Fruit fly (Drosophila melanogaster) whole organism, embryonic: ENCODE data around the gene CG15014.

ENCODE experiments used
- Adf1 ChIP-seq: fragments of 200-800 bp; sonication (Bioruptor generic); IDR thresholded peaks from 2 replicates; pipeline ENCODE4 v1.3.6; 2022; ENCODE audit warnings: missing biosample characterization, missing genetic modification characterization
- BtbVII ChIP-seq: fragments of 200-800 bp; sonication (Bioruptor generic); optimal IDR thresholded peaks from 3 replicates; lab custom pipeline; 2017; ENCODE audit warnings: missing biosample characterization, mild to moderate bottlenecking, missing genetic modification characterization
- CG11504 ChIP-seq: fragments of 200-800 bp; sonication (Bioruptor generic); optimal IDR thresholded peaks from 3 replicates; lab custom pipeline; 2019; ENCODE audit warnings: missing biosample characterization, mild to moderate bottlenecking, missing genetic modification characterization, moderate library complexity
- CG12071 ChIP-seq: fragments of 200-800 bp; sonication (Bioruptor generic); optimal IDR thresholded peaks from 3 replicates; lab custom pipeline; 2018; ENCODE audit warnings: missing biosample characterization, mild to moderate bottlenecking, missing genetic modification characterization
- CG12155 ChIP-seq: fragments of 200-800 bp; sonication (Bioruptor generic); optimal IDR thresholded peaks from 3 replicates; lab custom pipeline; 2016; ENCODE audit warnings: missing biosample characterization, missing genetic modification characterization
- CG12299 ChIP-seq: fragments of 200-800 bp; sonication (Bioruptor generic); optimal IDR thresholded peaks from 2 replicates; lab custom pipeline; 2018; ENCODE audit warnings: missing biosample characterization, mild to moderate bottlenecking, missing genetic modification characterization
- CG12659 ChIP-seq: fragments of 200-800 bp; sonication (Bioruptor generic); optimal IDR thresholded peaks from 3 replicates; lab custom pipeline; 2017; ENCODE audit warnings: mild to moderate bottlenecking, missing biosample characterization, missing genetic modification reagents, missing genetic modification characterization
- CG13894 ChIP-seq: fragments of 200-800 bp; sonication (Bioruptor generic); optimal IDR thresholded peaks from 3 replicates; lab custom pipeline; 2018; ENCODE audit warnings: missing biosample characterization, mild to moderate bottlenecking, missing genetic modification characterization, moderate library complexity
- CG14014 ChIP-seq: fragments of 200-800 bp; sonication (Bioruptor generic); IDR thresholded peaks from 2 replicates; pipeline ENCODE4 v1.3.6; 2022; ENCODE audit warnings: missing biosample characterization, missing genetic modification characterization
- CG15514 ChIP-seq: fragments of 200-800 bp; sonication (Bioruptor generic); optimal IDR thresholded peaks from 3 replicates; lab custom pipeline; 2017; ENCODE audit warnings: missing biosample characterization, missing genetic modification characterization, mild to moderate bottlenecking, moderate library complexity, missing genetic modification reagents
- CG15696 ChIP-seq: fragments of 200-800 bp; sonication (Bioruptor generic); optimal IDR thresholded peaks from 2 replicates; lab custom pipeline; 2019; ENCODE audit warnings: missing biosample characterization, mild to moderate bottlenecking, missing genetic modification characterization, moderate library complexity
- CG17359 ChIP-seq: fragments of 200-800 bp; sonication (Bioruptor generic); optimal IDR thresholded peaks from 3 replicates; lab custom pipeline; 2018; ENCODE audit warnings: missing biosample characterization, mild to moderate bottlenecking, missing genetic modification characterization, moderate library complexity
- CG17802 ChIP-seq: fragments of 200-800 bp; sonication (Bioruptor generic); optimal IDR thresholded peaks from 2 replicates; lab custom pipeline; 2018; ENCODE audit warnings: missing biosample characterization, mild to moderate bottlenecking, missing genetic modification characterization, moderate library complexity
- CG31224 ChIP-seq: fragments of 200-800 bp; sonication (Bioruptor generic); IDR thresholded peaks from 2 replicates; pipeline ENCODE4 v1.3.6; 2022; ENCODE audit warnings: missing biosample characterization, missing genetic modification characterization
- CG34422 ChIP-seq: fragments of 200-800 bp; sonication (Bioruptor generic); IDR thresholded peaks from 3 replicates; pipeline ENCODE4 v1.3.6; 2022; ENCODE audit warnings: missing biosample characterization, missing genetic modification characterization
- CG4282 ChIP-seq: fragments of 200-800 bp; sonication (Bioruptor generic); optimal IDR thresholded peaks from 2 replicates; lab custom pipeline; 2016; ENCODE audit warnings: missing biosample characterization, missing genetic modification characterization
- CG5245 ChIP-seq: fragments of 200-800 bp; sonication (Bioruptor generic); optimal IDR thresholded peaks from 3 replicates; lab custom pipeline; 2016; ENCODE audit warnings: missing biosample characterization, missing genetic modification characterization
- CG7963 ChIP-seq: fragments of 200-800 bp; sonication (Bioruptor generic); IDR thresholded peaks from 3 replicates; pipeline ENCODE4 v1.3.6; 2022; ENCODE audit warnings: missing biosample characterization, missing genetic modification characterization; ENCODE audit not compliant: partially characterized antibody
- CG7987 ChIP-seq: fragments of 200-800 bp; sonication (Bioruptor generic); optimal IDR thresholded peaks from 2 replicates; lab custom pipeline; 2018; ENCODE audit warnings: missing biosample characterization, mild to moderate bottlenecking, missing genetic modification characterization, moderate library complexity
- CG8281 ChIP-seq: fragments of 200-800 bp; sonication (Bioruptor generic); optimal IDR thresholded peaks from 2 replicates; lab custom pipeline; 2018; ENCODE audit warnings: missing biosample characterization, mild to moderate bottlenecking, missing genetic modification characterization, moderate library complexity
- CG8359 ChIP-seq: fragments of 200-800 bp; sonication (Bioruptor generic); optimal IDR thresholded peaks from 2 replicates; lab custom pipeline; 2017; ENCODE audit warnings: missing biosample characterization, mild to moderate bottlenecking, missing genetic modification characterization, borderline replicate concordance
- CG8478 ChIP-seq: fragments of >200 bp; optimal IDR thresholded peaks from 2 replicates; lab custom pipeline; 2018
- CG9797 ChIP-seq: fragments of 200-800 bp; sonication (Bioruptor generic); optimal IDR thresholded peaks from 3 replicates; lab custom pipeline; 2018; ENCODE audit warnings: missing biosample characterization, mild to moderate bottlenecking, missing genetic modification characterization
- HLH54F ChIP-seq: fragments of 200-800 bp; sonication (Bioruptor generic); optimal IDR thresholded peaks from 3 replicates; lab custom pipeline; 2016; ENCODE audit warnings: missing biosample characterization, missing genetic modification characterization
- Lpt ChIP-seq: fragments of >200 bp; optimal IDR thresholded peaks from 2 replicates; lab custom pipeline; 2018; ENCODE audit warnings: missing biosample characterization, missing genetic modification characterization
- Max ChIP-seq: fragments of 200-800 bp; sonication (Bioruptor generic); optimal IDR thresholded peaks from 2 replicates; lab custom pipeline; 2016; ENCODE audit warnings: missing biosample characterization, mild to moderate bottlenecking, missing genetic modification characterization
- Neu2 ChIP-seq: fragments of 200-800 bp; sonication (Bioruptor generic); optimal IDR thresholded peaks from 3 replicates; lab custom pipeline; 2016; ENCODE audit warnings: missing biosample characterization, missing genetic modification characterization, borderline replicate concordance
- Rfx ChIP-seq: fragments of 200-800 bp; sonication (Bioruptor generic); IDR thresholded peaks from 2 replicates; pipeline ENCODE4 v1.3.6; 2022; ENCODE audit warnings: missing biosample characterization, missing genetic modification characterization
- Scr ChIP-seq: fragments of 200-800 bp; sonication (Bioruptor generic); IDR thresholded peaks from 2 replicates; pipeline ENCODE4 v1.3.6; 2022; ENCODE audit warnings: missing biosample characterization, missing genetic modification characterization; ENCODE audit not compliant: partially characterized antibody
- Sin3A ChIP-seq: fragments of >200 bp; optimal IDR thresholded peaks from 2 replicates; lab custom pipeline; 2018
- ara ChIP-seq: fragments of 200-800 bp; sonication (Bioruptor generic); IDR thresholded peaks from 2 replicates; pipeline ENCODE4 v1.3.6; 2022; ENCODE audit warnings: missing biosample characterization, missing genetic modification characterization
- chn ChIP-seq: fragments of 200-800 bp; sonication (Bioruptor generic); optimal IDR thresholded peaks from 2 replicates; lab custom pipeline; 2016; ENCODE audit warnings: missing biosample characterization, missing genetic modification characterization
- disco-r ChIP-seq: fragments of 200-800 bp; sonication (Bioruptor generic); optimal IDR thresholded peaks from 2 replicates; lab custom pipeline; 2016; ENCODE audit warnings: missing biosample characterization, missing genetic modification characterization
- eve ChIP-seq, 2 experiments: fragments of >200 bp; optimal IDR thresholded peaks; 2 replicates each; lab custom pipeline; 2017; ENCODE audit warnings: missing biosample characterization in 2 of 2, missing genetic modification characterization in 2 of 2
- fd96Cb ChIP-seq: fragments of 200-800 bp; sonication (Bioruptor generic); optimal IDR thresholded peaks from 2 replicates; lab custom pipeline; 2018; ENCODE audit warnings: missing biosample characterization, mild to moderate bottlenecking, missing genetic modification characterization, moderate library complexity
- h ChIP-seq: fragments of >200 bp; optimal IDR thresholded peaks from 2 replicates; lab custom pipeline; 2017
- hth ChIP-seq: fragments of >200 bp; optimal IDR thresholded peaks from 2 replicates; lab custom pipeline; 2017; ENCODE audit warnings: inconsistent platforms
- lab ChIP-seq: fragments of 200-800 bp; sonication (Bioruptor generic); optimal IDR thresholded peaks from 3 replicates; lab custom pipeline; 2017; ENCODE audit warnings: missing biosample characterization, missing genetic modification characterization, mild to moderate bottlenecking, moderate library complexity, missing genetic modification reagents
- lilli ChIP-seq: fragments of 200-800 bp; sonication (Bioruptor generic); optimal IDR thresholded peaks from 3 replicates; lab custom pipeline; 2016; ENCODE audit warnings: missing biosample characterization, missing genetic modification characterization
- mam ChIP-seq: fragments of 200-800 bp; sonication (Bioruptor generic); optimal IDR thresholded peaks from 3 replicates; lab custom pipeline; 2016; ENCODE audit warnings: missing biosample characterization, missing genetic modification characterization
- pan ChIP-seq, 4 experiments: fragments of >200 bp in 3 of 4; fragments of 200-800 bp in 1 of 4; sonication (Bioruptor generic) in 1 of 4; optimal IDR thresholded peaks in 3 of 4; IDR thresholded peaks in 1 of 4; 2 replicates each; pipeline versions ENCODE4 v1.3.6 to Lab custom; 2017 to 2022; ENCODE audit warnings: missing biosample characterization in 2 of 4, missing genetic modification characterization in 2 of 4, mixed read lengths in 1 of 4
- pzg ChIP-seq: fragments of 200-800 bp; sonication (Bioruptor generic); optimal IDR thresholded peaks from 3 replicates; lab custom pipeline; 2018; ENCODE audit warnings: missing biosample characterization, mild to moderate bottlenecking, missing genetic modification characterization, moderate library complexity
- ranshi ChIP-seq: fragments of 200-800 bp; sonication (Bioruptor generic); IDR thresholded peaks from 2 replicates; pipeline ENCODE4 v1.3.6; 2022; ENCODE audit warnings: missing biosample characterization, missing genetic modification characterization
- sc ChIP-seq, 3 experiments: fragments of >200 bp in 2 of 3; fragments of 200-800 bp in 1 of 3; sonication (Bioruptor generic) in 1 of 3; optimal IDR thresholded peaks; 2 replicates in 2 of 3; 3 replicates in 1 of 3; lab custom pipeline; 2017; ENCODE audit warnings: mild to moderate bottlenecking in 1 of 3, missing biosample characterization in 1 of 3, missing genetic modification characterization in 1 of 3, missing genetic modification reagents in 1 of 3
- sens ChIP-seq: fragments of 200-800 bp; sonication (Bioruptor generic); peaks from one replicate; lab custom pipeline; 2016; ENCODE audit warnings: missing biosample characterization, missing genetic modification characterization
- slou ChIP-seq: fragments of 200-800 bp; sonication (Bioruptor generic); optimal IDR thresholded peaks from 3 replicates; lab custom pipeline; 2016; ENCODE audit warnings: missing biosample characterization, missing genetic modification characterization
- stwl ChIP-seq: fragments of 200-800 bp; sonication (Bioruptor generic); optimal IDR thresholded peaks from 3 replicates; lab custom pipeline; 2018; ENCODE audit warnings: missing biosample characterization, mild to moderate bottlenecking, missing genetic modification characterization, moderate library complexity
- tgo ChIP-seq: fragments of 200-800 bp; sonication (Bioruptor generic); IDR thresholded peaks from 3 replicates; pipeline ENCODE4 v1.3.6; 2022; ENCODE audit warnings: missing biosample characterization, missing genetic modification characterization
- tup ChIP-seq: fragments of 200-800 bp; sonication (Bioruptor generic); optimal IDR thresholded peaks from 2 replicates; lab custom pipeline; 2016; ENCODE audit warnings: missing biosample characterization, mild to moderate bottlenecking, missing genetic modification characterization, moderate library complexity
- zen ChIP-seq: fragments of 200-800 bp; sonication (Bioruptor generic); optimal IDR thresholded peaks from 3 replicates; lab custom pipeline; 2018; ENCODE audit warnings: missing biosample characterization, mild to moderate bottlenecking, missing genetic modification characterization, moderate library complexity

The CG15014 gene

DNA sequence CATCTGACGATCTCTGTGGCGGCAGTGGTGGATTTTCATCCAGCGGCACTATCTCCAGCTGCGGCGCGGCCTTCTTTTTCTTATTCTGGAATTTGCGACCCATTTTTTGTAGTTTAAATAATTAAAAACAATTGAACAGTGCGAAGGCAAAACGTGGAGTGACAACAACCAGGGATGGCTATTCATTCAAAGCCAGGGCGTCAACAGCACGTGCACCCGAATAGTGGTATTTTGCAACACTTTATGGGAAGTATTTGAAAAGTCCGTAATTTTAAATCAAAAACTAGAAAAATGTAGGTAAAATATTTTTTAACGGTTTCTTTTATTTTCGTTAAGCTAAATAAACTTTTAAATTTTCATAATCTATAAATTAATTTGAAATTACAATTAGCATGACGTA is 39.4 kb downstream of the CG15014 start, which contains the start of gene CG11583 (continued):
- no peak for TF ChIP-seq CG7963 (GFP tag; lab: Robert Waterston, UW)
- TF ChIP-seq chn, result peak; percentile 38
- TF ChIP-seq HLH54F (GFP tag; lab: Kevin White, UChicago), result peak; percentile 59
- TF ChIP-seq pan (optimal IDR thresholded peaks at IDR 0.05; lab: Kevin White, UChicago), result no peak
- TF ChIP-seq pan (GFP tag; optimal IDR thresholded peaks at IDR 0.05 in 1 of 2, IDR thresholded peaks at IDR 0.05 in 1 of 2), result peak in 1 of 2 experiments; percentile 17
- TF ChIP-seq CG11504 (tag; lab: Kevin White, UChicago), result no peak
- no peak for TF ChIP-seq CG17802 (tag; lab: Kevin White, UChicago)
- TF ChIP-seq sc (optimal IDR thresholded peaks at IDR 0.05; lab: Kevin White, UChicago), result no peak
- TF ChIP-seq sc (GFP tag; optimal IDR thresholded peaks at IDR 0.05; lab: Kevin White, UChicago), result no peak
- no peak for TF ChIP-seq CG31224
- peak; percentile 40; the same call in 1 of the 2 replicates for TF ChIP-seq Scr (GFP tag; lab: Robert Waterston, UW)
- TF ChIP-seq stwl (tag; lab: Kevin White, UChicago), result peak; percentile 92
- TF ChIP-seq tup, result no peak
- TF ChIP-seq CG9797 (GFP tag; lab: Kevin White, UChicago), result peak; percentile 36
- peak; percentile 8 for TF ChIP-seq zen (tag; lab: Kevin White, UChicago)
- TF ChIP-seq CG15696 (tag; lab: Kevin White, UChicago), result no peak
- no peak for TF ChIP-seq eve (GFP tag; optimal IDR thresholded peaks at IDR 0.05; lab: Kevin White, UChicago)
- TF ChIP-seq CG12299 (tag; lab: Kevin White, UChicago), result no peak
- peak; percentile 63 for TF ChIP-seq CG12659
- no peak for TF ChIP-seq disco-r (GFP tag; lab: Kevin White, UChicago)
- no peak for TF ChIP-seq CG8281 (tag; lab: Kevin White, UChicago)
- no peak for TF ChIP-seq lilli (GFP tag; lab: Kevin White, UChicago)
- peak; percentile 5 for TF ChIP-seq BtbVII (GFP tag; lab: Kevin White, UChicago)
- no peak for TF ChIP-seq fd96Cb (tag; lab: Kevin White, UChicago)
- TF ChIP-seq CG8478 (lab: Kevin White, UChicago), result no peak
- TF ChIP-seq CG14014 (GFP tag; lab: Robert Waterston, UW), result peak; percentile 25; the same call in 1 of the 2 replicates
- peak; percentile 93 for TF ChIP-seq sens (GFP tag; lab: Kevin White, UChicago)
- TF ChIP-seq CG12071, result no peak
- TF ChIP-seq Sin3A (lab: Kevin White, UChicago), result peak; percentile 33
- no peak for TF ChIP-seq CG13894 (tag; lab: Kevin White, UChicago)
- peak; percentile 76 for TF ChIP-seq pzg (GFP tag; lab: Kevin White, UChicago)
- TF ChIP-seq CG7987 (GFP tag; lab: Kevin White, UChicago), result peak; percentile 48
- no peak for TF ChIP-seq lab (GFP tag; lab: Kevin White, UChicago)
- peak; percentile 69 for TF ChIP-seq mam (GFP tag; lab: Kevin White, UChicago)
- TF ChIP-seq slou (GFP tag; lab: Kevin White, UChicago), result no peak
- peak; percentile 43 for TF ChIP-seq CG12155
- no peak for TF ChIP-seq CG17359 (tag; lab: Kevin White, UChicago)
- no peak for TF ChIP-seq tgo (GFP tag; lab: Robert Waterston, UW)
- no peak for TF ChIP-seq Neu2 (GFP tag; lab: Kevin White, UChicago)
- TF ChIP-seq Rfx (GFP tag; lab: Robert Waterston, UW), result peak; percentile 58
- no peak for TF ChIP-seq h
- no peak for TF ChIP-seq Lpt (GFP tag; lab: Kevin White, UChicago)
- TF ChIP-seq CG15514 (GFP tag; lab: Kevin White, UChicago), result peak; percentile 97
- no peak for TF ChIP-seq ranshi (GFP tag; lab: Robert Waterston, UW)
- TF ChIP-seq hth, result no peak
- TF ChIP-seq CG8359 (GFP tag; lab: Kevin White, UChicago), result no peak
- peak; percentile 18 for TF ChIP-seq CG4282 (GFP tag; lab: Kevin White, UChicago)
- TF ChIP-seq CG34422 (GFP tag; lab: Robert Waterston, UW), result peak; percentile 63; the same call in 1 of the 3 replicates
- TF ChIP-seq ara (GFP tag; lab: Robert Waterston, UW), result no peak
- TF ChIP-seq CG5245 (GFP tag; lab: Kevin White, UChicago), result peak; percentile 15
- TF ChIP-seq Max (GFP tag; lab: Kevin White, UChicago), result peak; percentile 98
- no peak for TF ChIP-seq Adf1 (GFP tag; lab: Robert Waterston, UW)
